Worm (Caenorhabditis elegans) whole organism, young adult: ENCODE data around the gene ptb-1.

Experiments
- B0019.2 ChIP-seq: fragments of 200-800 bp; sonication (Bioruptor generic); conservative IDR thresholded peaks from 2 replicates; pipeline ENCODE4 v1.3.6; 2022; ENCODE audit warnings: missing genetic modification reagents, missing genetic modification characterization, missing compliant biosample characterization
- B0336.3 ChIP-seq: fragments of 200-800 bp; sonication (Bioruptor generic); IDR thresholded peaks from 2 replicates; pipeline ENCODE4 v1.3.6; 2022; ENCODE audit warnings: missing genetic modification characterization, missing compliant biosample characterization
- F49E8.2 ChIP-seq: sonication (generic microtip); optimal IDR thresholded peaks from 3 replicates; lab custom pipeline; 2017; ENCODE audit warnings: missing genetic modification characterization, mild to moderate bottlenecking, missing compliant biosample characterization, antibody characterized with exemption, moderate library complexity; ENCODE audit not compliant: insufficient read depth
- F57A8.1 ChIP-seq: fragments of 200-800 bp; sonication (Bioruptor generic); optimal IDR thresholded peaks from 2 replicates; lab custom pipeline; 2018; ENCODE audit warnings: mild to moderate bottlenecking, missing genetic modification characterization, moderate library complexity, missing compliant biosample characterization
- F57C9.4 ChIP-seq: sonication (generic microtip); optimal IDR thresholded peaks from 2 replicates; lab custom pipeline; 2017; ENCODE audit warnings: mild to moderate bottlenecking, missing genetic modification characterization, missing compliant biosample characterization
- K12H6.12 ChIP-seq: fragments of 200-800 bp; sonication (Bioruptor generic); optimal IDR thresholded peaks from 2 replicates; lab custom pipeline; 2018; ENCODE audit warnings: mild to moderate bottlenecking, missing genetic modification characterization, missing compliant biosample characterization
- T26A5.8 ChIP-seq: sonication (generic microtip); optimal IDR thresholded peaks from 2 replicates; lab custom pipeline; 2016; ENCODE audit warnings: missing genetic modification characterization, missing compliant biosample characterization
- atf-7 ChIP-seq: sonication (generic microtip); optimal IDR thresholded peaks from 2 replicates; lab custom pipeline; 2017; ENCODE audit warnings: mild to moderate bottlenecking, missing genetic modification characterization, missing compliant biosample characterization
- attf-6 ChIP-seq: fragments of 200-800 bp; sonication (Bioruptor generic); IDR thresholded peaks from 2 replicates; pipeline ENCODE4 v1.3.6; 2022; ENCODE audit warnings: missing genetic modification reagents, missing genetic modification characterization, missing compliant biosample characterization
- ccch-3 ChIP-seq: fragments of 200-800 bp; sonication (Bioruptor generic); optimal IDR thresholded peaks from 2 replicates; lab custom pipeline; 2018; ENCODE audit warnings: mild to moderate bottlenecking, missing genetic modification characterization, missing compliant biosample characterization
- cebp-2 ChIP-seq: fragments of 200-800 bp; sonication (Bioruptor generic); IDR thresholded peaks from 2 replicates; pipeline ENCODE4 v1.3.6; 2022; ENCODE audit warnings: missing genetic modification characterization, missing compliant biosample characterization
- ceh-40 ChIP-seq: fragments of 200-800 bp; sonication (Bioruptor generic); IDR thresholded peaks from 2 replicates; pipeline ENCODE4 v1.3.6; 2022; ENCODE audit warnings: missing genetic modification characterization, missing compliant biosample characterization
- ceh-58 ChIP-seq: fragments of 200-800 bp; sonication (Bioruptor generic); IDR thresholded peaks from 2 replicates; pipeline ENCODE4 v1.3.6; 2022; ENCODE audit warnings: missing genetic modification characterization, missing compliant biosample characterization
- ceh-79 ChIP-seq: sonication (generic microtip); optimal IDR thresholded peaks from 2 replicates; lab custom pipeline; 2017; ENCODE audit warnings: mild to moderate bottlenecking, missing genetic modification characterization, missing compliant biosample characterization
- ceh-91 ChIP-seq: fragments of 200-800 bp; sonication (Bioruptor generic); IDR thresholded peaks from 2 replicates; pipeline ENCODE4 v1.3.6; 2022; ENCODE audit warnings: missing genetic modification reagents, missing genetic modification characterization, missing compliant biosample characterization
- ekl-4 ChIP-seq: fragments of 200-800 bp; sonication (Bioruptor generic); IDR thresholded peaks from 2 replicates; pipeline ENCODE4 v1.3.6; 2022; ENCODE audit warnings: missing genetic modification reagents, missing genetic modification characterization, missing compliant biosample characterization
- ets-4 ChIP-seq: fragments of 200-800 bp; sonication (Bioruptor generic); optimal IDR thresholded peaks from 2 replicates; lab custom pipeline; 2018; ENCODE audit warnings: mild to moderate bottlenecking, missing genetic modification characterization, missing compliant biosample characterization
- hmg-1.2 ChIP-seq: fragments of 200-800 bp; sonication (Bioruptor generic); IDR thresholded peaks from 2 replicates; pipeline ENCODE4 v1.3.6; 2022; ENCODE audit warnings: missing genetic modification reagents, missing genetic modification characterization, missing compliant biosample characterization
- lin-35 ChIP-seq, 3 experiments: fragments of 150-350 bp in 2 of 3; sonication (generic microtip) in 1 of 3; optimal IDR thresholded peaks; 2 replicates each; lab custom pipeline; 2014 to 2018; ENCODE audit warnings: missing biosample characterization in 3 of 3, missing genetic modification characterization in 3 of 3, missing genetic modification reagents in 3 of 3
- lsl-1 ChIP-seq: fragments of 200-800 bp; sonication (Bioruptor generic); optimal IDR thresholded peaks from 2 replicates; lab custom pipeline; 2018; ENCODE audit warnings: mild to moderate bottlenecking, missing genetic modification characterization, moderate library complexity, missing compliant biosample characterization
- madf-10 ChIP-seq: sonication (generic microtip); optimal IDR thresholded peaks from 2 replicates; lab custom pipeline; 2016; ENCODE audit warnings: mild to moderate bottlenecking, missing genetic modification characterization, missing compliant biosample characterization
- mel-28 ChIP-seq: sonication (generic microtip); optimal IDR thresholded peaks from 2 replicates; lab custom pipeline; 2016; ENCODE audit warnings: borderline replicate concordance, mild to moderate bottlenecking, missing genetic modification characterization, missing compliant biosample characterization
- mes-4 ChIP-seq: sonication (generic microtip); optimal IDR thresholded peaks from 2 replicates; lab custom pipeline; 2016; ENCODE audit warnings: missing genotype, missing genetic modification characterization, missing compliant biosample characterization
- nfya-2 ChIP-seq: fragments of 200-800 bp; sonication (Bioruptor generic); IDR thresholded peaks from 2 replicates; pipeline ENCODE4 v1.3.6; 2022; ENCODE audit warnings: missing genetic modification reagents, missing genetic modification characterization, missing compliant biosample characterization
- nhr-27 ChIP-seq: fragments of 200-800 bp; sonication (Bioruptor generic); optimal IDR thresholded peaks from 2 replicates; lab custom pipeline; 2018; ENCODE audit warnings: mild to moderate bottlenecking, missing genetic modification characterization, moderate library complexity, missing compliant biosample characterization
- nhr-80 ChIP-seq: sonication (generic microtip); optimal IDR thresholded peaks from 2 replicates; lab custom pipeline; 2016; ENCODE audit warnings: missing genetic modification characterization, missing compliant biosample characterization
- rec-8 ChIP-seq, 2 experiments: sonication (generic microtip); optimal IDR thresholded peaks; 2 replicates each; lab custom pipeline; 2016; ENCODE audit warnings: mild to moderate bottlenecking in 2 of 2, missing genetic modification characterization in 2 of 2, missing genetic modification reagents in 2 of 2, missing genotype in 2 of 2, missing biosample characterization in 1 of 2, missing compliant biosample characterization in 1 of 2, moderate library complexity in 1 of 2
- rpc-1 ChIP-seq, 2 experiments: fragments of 150-350 bp in 1 of 2; sonication (generic microtip) in 1 of 2; optimal IDR thresholded peaks; 2 replicates each; lab custom pipeline; 2014 to 2018; ENCODE audit warnings: missing biosample characterization in 1 of 2, missing genetic modification characterization in 1 of 2, missing genetic modification reagents in 1 of 2, missing genotype in 1 of 2
- unc-130 ChIP-seq: sonication (generic microtip); optimal IDR thresholded peaks from 2 replicates; lab custom pipeline; 2016; ENCODE audit warnings: missing genetic modification reagents, missing genetic modification characterization, missing compliant biosample characterization
- zfh-2 ChIP-seq: fragments of 200-800 bp; sonication (Bioruptor generic); conservative IDR thresholded peaks from 2 replicates; pipeline ENCODE4 v1.3.6; 2022; ENCODE audit warnings: missing genetic modification reagents, missing genetic modification characterization, missing compliant biosample characterization
- ztf-25 ChIP-seq: fragments of 200-800 bp; sonication (Bioruptor generic); IDR thresholded peaks from 2 replicates; pipeline ENCODE4 v1.3.6; 2022; ENCODE audit warnings: missing genetic modification reagents, missing genetic modification characterization, missing compliant biosample characterization

Gene ptb-1

DNA sequence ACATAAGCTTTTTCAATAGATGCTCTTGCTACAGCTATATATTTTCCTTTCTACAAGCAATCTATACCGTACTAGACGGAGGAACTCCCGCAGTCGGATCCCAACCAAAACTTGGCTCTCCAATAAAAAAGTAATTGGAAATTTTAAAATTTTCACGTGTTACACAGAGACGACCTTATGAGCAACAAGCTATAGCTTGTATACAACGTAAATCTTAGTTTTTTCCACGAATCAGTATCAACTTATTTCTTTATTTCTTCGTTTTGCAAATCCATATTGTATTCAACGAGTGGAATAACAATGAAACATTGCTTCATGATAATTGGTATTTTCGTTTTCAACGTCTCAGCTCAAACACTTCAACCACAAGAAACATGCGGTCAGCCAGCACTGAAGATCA, 32.0 kb upstream of the ptb-1 start, which contains the start of gene M28.4:
Gene M28.4, plus strand, starts transcription at position 301 of the 400 bp plus-strand sequence.
- TF ChIP-seq attf-6 (GFP tag; lab: Robert Waterston, UW) (no peak), madf-10 (tag; lab: Kevin White, UChicago) (no peak), lin-35 (GFP tag; optimal IDR thresholded peaks at IDR 0.05; lab: Kevin White, UChicago) (no peak), T26A5.8 (tag; lab: Kevin White, UChicago) (no peak), F57C9.4 (tag; lab: Kevin White, UChicago) (no peak), hmg-1.2 (GFP tag; lab: Robert Waterston, UW) (no peak), nhr-27 (tag; lab: Kevin White, UChicago) (no peak), unc-130 (GFP tag; lab: Kevin White, UChicago) (no peak), F49E8.2 (no peak), rec-8 (tag; optimal IDR thresholded peaks at IDR 0.05; lab: Kevin White, UChicago) (no peak), ccch-3 (GFP tag; lab: Kevin White, UChicago) (no peak), mes-4 (no peak)

- TF ChIP-seq ceh-79 (tag; lab: Kevin White, UChicago) (no peak), ceh-58 (GFP tag; lab: Robert Waterston, UW) (no peak), lsl-1 (GFP tag; lab: Kevin White, UChicago) (no peak), nhr-80 (tag; lab: Kevin White, UChicago) (peak; percentile 45), atf-7 (tag; lab: Kevin White, UChicago) (peak; percentile 24), K12H6.12 (tag; lab: Kevin White, UChicago) (no peak), F57A8.1 (GFP tag; lab: Kevin White, UChicago) (no peak), cebp-2 (no peak), mel-28 (tag; lab: Kevin White, UChicago) (no peak), F49E8.2 (no peak), B0336.3 (GFP tag; lab: Robert Waterston, UW) (no peak), ets-4 (GFP tag; lab: Kevin White, UChicago) (no peak), ceh-40 (GFP tag; lab: Robert Waterston, UW) (no peak), rpc-1 (optimal IDR thresholded peaks at IDR 0.05; lab: Kevin White, UChicago) (no peak), rpc-1 (tag; optimal IDR thresholded peaks at IDR 0.05; lab: Kevin White, UChicago) (no peak), ccch-3 (GFP tag; lab: Kevin White, UChicago) (no peak), ekl-4 (GFP tag; lab: Robert Waterston, UW) (no peak), nfya-2 (GFP tag; lab: Robert Waterston, UW) (no peak)
Observed at ce11 chrII:10646901-10647566, 28.4 kb upstream of the ptb-1 start, which contains the start of gene M28.10. M28.10 (plus strand) TSS chrII:10647516.

- TF ChIP-seq ztf-25 (GFP tag; lab: Robert Waterston, UW), result 0 out of 2 replicates have a peak, but pooled peaks have one; percentile 22
- no peak for TF ChIP-seq ceh-58 (GFP tag; lab: Robert Waterston, UW)
- peak; percentile 38; the same call in 1 of the 2 replicates for TF ChIP-seq B0336.3 (GFP tag; lab: Robert Waterston, UW)
- TF ChIP-seq ceh-91 (GFP tag; lab: Robert Waterston, UW), result 0 out of 2 replicates have a peak, but pooled peaks have one; percentile 23
- TF ChIP-seq zfh-2 (GFP tag; lab: Robert Waterston, UW), result peak; percentile 50
- TF ChIP-seq rpc-1 (optimal IDR thresholded peaks at IDR 0.05; lab: Kevin White, UChicago), result no peak
- no peak for TF ChIP-seq rpc-1 (tag; optimal IDR thresholded peaks at IDR 0.05; lab: Kevin White, UChicago)
- TF ChIP-seq, all 124 proteins: peak for 4
Observed at ce11 chrII:10652112-10652511, 23.3 kb upstream of the ptb-1 start, which contains the start of gene nphp-1. nphp-1 (minus strand) TSS chrII:10652256.

- no peak for TF ChIP-seq B0019.2
- peak; percentile 72 for TF ChIP-seq nhr-80 (tag; lab: Kevin White, UChicago)
Observed at ce11 chrII:10653559-10653958, 21.8 kb upstream of the ptb-1 start.
